Worm (Caenorhabditis elegans) whole organism, mixed stage, embryonic: Measurements from ENCODE around the gene moe-3.

Source experiments
- ham-2 ChIP-seq: fragments of 200-800 bp; sonication (Bioruptor generic); optimal IDR thresholded peaks from 2 replicates; lab custom pipeline; 2018; ENCODE audit warnings: mild to moderate bottlenecking, missing genetic modification characterization, missing compliant biosample characterization
- mab-5 ChIP-seq: fragments of 150-350 bp; optimal IDR thresholded peaks from 2 replicates; lab custom pipeline; 2014; ENCODE audit warnings: missing biosample characterization, missing genetic modification characterization
- nhr-237 ChIP-seq: fragments of 150-350 bp; optimal IDR thresholded peaks from 2 replicates; lab custom pipeline; 2014; ENCODE audit warnings: missing biosample characterization, missing genetic modification characterization
- unc-39 ChIP-seq: fragments of 150-350 bp; optimal IDR thresholded peaks from 2 replicates; lab custom pipeline; 2014; ENCODE audit warnings: missing biosample characterization, missing genetic modification characterization

DNA sequence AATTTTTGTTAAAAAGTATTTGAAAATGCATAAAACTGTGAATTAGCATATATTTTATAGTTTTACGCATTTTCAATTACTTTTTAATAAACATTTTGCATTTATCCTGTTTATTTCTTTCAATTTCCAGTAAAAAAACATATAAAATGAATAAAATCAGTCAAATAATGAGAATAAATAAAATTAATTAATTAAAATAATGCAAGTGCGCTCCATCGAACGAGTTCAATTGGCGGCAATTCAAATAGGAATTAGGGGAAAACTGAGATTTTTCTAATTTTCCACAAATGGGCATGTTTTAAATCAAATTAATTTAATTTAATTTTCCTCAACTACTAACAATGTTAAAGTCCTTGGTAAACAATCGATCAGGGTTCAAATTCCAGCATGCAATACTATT lies 9.5 kb downstream of the moe-3 start:
- no peak for TF ChIP-seq unc-39 (tag; lab: Kevin White, UChicago)
- TF ChIP-seq ham-2 = no peak
- TF ChIP-seq mab-5 (tag; lab: Kevin White, UChicago) = no peak
- TF ChIP-seq nhr-237 (tag; lab: Kevin White, UChicago) = no peak
